Worm (Caenorhabditis elegans) whole organism, L4/young adult: Measurements from ENCODE around the gene far-3.

Source experiments
- W03F9.2 ChIP-seq: fragments of 150-350 bp; optimal IDR thresholded peaks from 2 replicates; lab custom pipeline; 2014; ENCODE audit warnings: missing biosample characterization, missing genetic modification characterization
- dao-5 ChIP-seq: sonication (generic microtip); optimal IDR thresholded peaks from 2 replicates; lab custom pipeline; 2016; ENCODE audit warnings: missing genotype, missing genetic modification characterization, moderate library complexity, missing compliant biosample characterization
- him-1 ChIP-seq: sonication (generic microtip); optimal IDR thresholded peaks from 2 replicates; lab custom pipeline; 2016; ENCODE audit warnings: missing genotype, missing genetic modification reagents, missing genetic modification characterization, missing compliant biosample characterization

- TF ChIP-seq W03F9.2 (tag; lab: Kevin White, UChicago) (no peak), dao-5 (tag; lab: Kevin White, UChicago) (no peak), him-1 (tag; lab: Kevin White, UChicago) (no peak)
These were observed 2.7 kb upstream of the far-3 start for ce11 chrV:13000068-13000467.
